Worm (Caenorhabditis elegans) whole organism, young adult: ENCODE measurements around the gene W08G11.5.

Source experiments
- B0035.1 ChIP-seq: sonication (generic microtip); optimal IDR thresholded peaks from 2 replicates; lab custom pipeline; 2016; ENCODE audit warnings: missing genetic modification characterization, mild to moderate bottlenecking, missing compliant biosample characterization, missing genotype, missing genetic modification reagents
- B0336.3 ChIP-seq: fragments of 200-800 bp; sonication (Bioruptor generic); IDR thresholded peaks from 2 replicates; pipeline ENCODE4 v1.3.6; 2022; ENCODE audit warnings: missing genetic modification characterization, missing compliant biosample characterization
- F33H1.4 ChIP-seq: fragments of 200-800 bp; sonication (Bioruptor generic); IDR thresholded peaks from 2 replicates; pipeline ENCODE4 v1.3.6; 2022; ENCODE audit warnings: missing genetic modification reagents, missing genetic modification characterization, missing compliant biosample characterization
- F49E8.2 ChIP-seq: sonication (generic microtip); optimal IDR thresholded peaks from 3 replicates; lab custom pipeline; 2017; ENCODE audit warnings: missing genetic modification characterization, mild to moderate bottlenecking, missing compliant biosample characterization, antibody characterized with exemption, moderate library complexity; ENCODE audit not compliant: insufficient read depth
- F55B11.4 ChIP-seq: sonication (generic microtip); optimal IDR thresholded peaks from 2 replicates; lab custom pipeline; 2016; ENCODE audit warnings: missing compliant biosample characterization, missing genetic modification characterization, borderline replicate concordance; ENCODE audit not compliant: insufficient read depth
- F57A8.1 ChIP-seq: fragments of 200-800 bp; sonication (Bioruptor generic); optimal IDR thresholded peaks from 2 replicates; lab custom pipeline; 2018; ENCODE audit warnings: mild to moderate bottlenecking, missing genetic modification characterization, moderate library complexity, missing compliant biosample characterization
- K11D2.4 ChIP-seq: fragments of 200-800 bp; sonication (Bioruptor generic); IDR thresholded peaks from 2 replicates; pipeline ENCODE4 v1.3.6; 2022; ENCODE audit warnings: missing genetic modification reagents, missing genetic modification characterization, missing compliant biosample characterization
- Y95B8A.8 ChIP-seq: fragments of 200-800 bp; sonication (Bioruptor generic); IDR thresholded peaks from 2 replicates; pipeline ENCODE4 v1.3.6; 2022; ENCODE audit warnings: missing genetic modification reagents, missing genetic modification characterization, missing compliant biosample characterization
- ZK185.1 ChIP-seq: sonication (generic microtip); optimal IDR thresholded peaks from 2 replicates; lab custom pipeline; 2016; ENCODE audit warnings: mild to moderate bottlenecking, missing genetic modification characterization, missing compliant biosample characterization; ENCODE audit not compliant: poor library complexity, severe bottlenecking
- aptf-3 ChIP-seq: fragments of 200-800 bp; sonication (Bioruptor generic); IDR thresholded peaks from 2 replicates; pipeline ENCODE4 v1.3.6; 2022; ENCODE audit warnings: missing genetic modification characterization, missing compliant biosample characterization
- attf-5 ChIP-seq: fragments of 200-800 bp; sonication (Bioruptor generic); optimal IDR thresholded peaks from 2 replicates; lab custom pipeline; 2018; ENCODE audit warnings: mild to moderate bottlenecking, missing genetic modification characterization, missing compliant biosample characterization
- cebp-1 ChIP-seq, 2 experiments: fragments of 200-800 bp in 1 of 2; sonication (Bioruptor generic) in 1 of 2; sonication (generic microtip) in 1 of 2; IDR thresholded peaks in 1 of 2; optimal IDR thresholded peaks in 1 of 2; 2 replicates each; pipeline versions ENCODE4 v1.3.6 to Lab custom; 2017 to 2022; ENCODE audit warnings: missing compliant biosample characterization in 2 of 2, missing genetic modification characterization in 2 of 2, mild to moderate bottlenecking in 1 of 2, missing genetic modification reagents in 1 of 2, moderate library complexity in 1 of 2
- cebp-2 ChIP-seq: fragments of 200-800 bp; sonication (Bioruptor generic); IDR thresholded peaks from 2 replicates; pipeline ENCODE4 v1.3.6; 2022; ENCODE audit warnings: missing genetic modification characterization, missing compliant biosample characterization
- ceh-100 ChIP-seq: fragments of 200-800 bp; sonication (Bioruptor generic); IDR thresholded peaks from 2 replicates; pipeline ENCODE4 v1.3.6; 2022; ENCODE audit warnings: missing genetic modification reagents, missing genetic modification characterization, missing compliant biosample characterization
- ceh-58 ChIP-seq: fragments of 200-800 bp; sonication (Bioruptor generic); IDR thresholded peaks from 2 replicates; pipeline ENCODE4 v1.3.6; 2022; ENCODE audit warnings: missing genetic modification characterization, missing compliant biosample characterization
- die-1 ChIP-seq: sonication (generic microtip); optimal IDR thresholded peaks from 2 replicates; lab custom pipeline; 2016; ENCODE audit warnings: missing genotype, mild to moderate bottlenecking, missing genetic modification characterization, missing compliant biosample characterization
- ets-4 ChIP-seq: fragments of 200-800 bp; sonication (Bioruptor generic); optimal IDR thresholded peaks from 2 replicates; lab custom pipeline; 2018; ENCODE audit warnings: mild to moderate bottlenecking, missing genetic modification characterization, missing compliant biosample characterization
- gei-17 ChIP-seq: fragments of 200-800 bp; sonication (Bioruptor generic); optimal IDR thresholded peaks from 2 replicates; lab custom pipeline; 2018; ENCODE audit warnings: mild to moderate bottlenecking, missing genetic modification characterization, missing compliant biosample characterization
- him-1 ChIP-seq: sonication (generic microtip); optimal IDR thresholded peaks from 2 replicates; lab custom pipeline; 2016; ENCODE audit warnings: missing genotype, missing genetic modification reagents, missing genetic modification characterization, missing compliant biosample characterization
- hmg-1.2 ChIP-seq: fragments of 200-800 bp; sonication (Bioruptor generic); IDR thresholded peaks from 2 replicates; pipeline ENCODE4 v1.3.6; 2022; ENCODE audit warnings: missing genetic modification reagents, missing genetic modification characterization, missing compliant biosample characterization
- hsf-1 ChIP-seq: fragments of 200-800 bp; sonication (Bioruptor generic); IDR thresholded peaks from 2 replicates; pipeline ENCODE4 v1.3.6; 2022; ENCODE audit warnings: missing genetic modification reagents, missing genetic modification characterization, missing compliant biosample characterization
- lag-1 ChIP-seq: fragments of 200-800 bp; sonication (Bioruptor generic); IDR thresholded peaks from 2 replicates; pipeline ENCODE4 v1.3.6; 2022; ENCODE audit warnings: missing genetic modification reagents, missing genetic modification characterization, missing compliant biosample characterization
- let-526 ChIP-seq: fragments of 200-800 bp; sonication (Bioruptor generic); IDR thresholded peaks from 2 replicates; pipeline ENCODE4 v1.3.6; 2022; ENCODE audit warnings: missing genetic modification reagents, missing genetic modification characterization, missing compliant biosample characterization
- lin-26 ChIP-seq: fragments of 200-800 bp; sonication (Bioruptor generic); IDR thresholded peaks from 2 replicates; pipeline ENCODE4 v1.3.6; 2022; ENCODE audit warnings: missing genetic modification reagents, missing genetic modification characterization, missing compliant biosample characterization
- madf-10 ChIP-seq: sonication (generic microtip); optimal IDR thresholded peaks from 2 replicates; lab custom pipeline; 2016; ENCODE audit warnings: mild to moderate bottlenecking, missing genetic modification characterization, missing compliant biosample characterization
- mcd-1 ChIP-seq: fragments of 200-800 bp; sonication (Bioruptor generic); IDR thresholded peaks from 2 replicates; pipeline ENCODE4 v1.3.6; 2022; ENCODE audit warnings: missing genetic modification reagents, missing genetic modification characterization, missing compliant biosample characterization
- nhr-80 ChIP-seq: sonication (generic microtip); optimal IDR thresholded peaks from 2 replicates; lab custom pipeline; 2016; ENCODE audit warnings: missing genetic modification characterization, missing compliant biosample characterization
- rpc-1 ChIP-seq, 2 experiments: fragments of 150-350 bp in 1 of 2; sonication (generic microtip) in 1 of 2; optimal IDR thresholded peaks; 2 replicates each; lab custom pipeline; 2014 to 2018; ENCODE audit warnings: missing biosample characterization in 1 of 2, missing genetic modification characterization in 1 of 2, missing genetic modification reagents in 1 of 2, missing genotype in 1 of 2
- snpc-1.3 ChIP-seq: sonication (generic microtip); optimal IDR thresholded peaks from 2 replicates; lab custom pipeline; 2017; ENCODE audit warnings: missing genetic modification characterization, mild to moderate bottlenecking, missing compliant biosample characterization, antibody characterized with exemption, moderate library complexity, missing genotype, missing genetic modification reagents; ENCODE audit not compliant: insufficient read depth
- snpc-4 ChIP-seq, 5 experiments: fragments of 150-350 bp in 1 of 5; sonication (generic microtip) in 4 of 5; optimal IDR thresholded peaks; 2 replicates each; lab custom pipeline; 2014 to 2018; ENCODE audit warnings: missing genetic modification characterization in 5 of 5, missing biosample characterization in 3 of 5, antibody characterized with exemption in 2 of 5, mild to moderate bottlenecking in 2 of 5, missing compliant biosample characterization in 2 of 5, missing genotype in 2 of 5, moderate library complexity in 2 of 5, missing genetic modification reagents in 1 of 5
- tlf-1 ChIP-seq: fragments of 200-800 bp; sonication (Bioruptor generic); optimal IDR thresholded peaks from 2 replicates; lab custom pipeline; 2018; ENCODE audit warnings: mild to moderate bottlenecking, missing genetic modification characterization, missing compliant biosample characterization
- unc-62 ChIP-seq: fragments of 150-350 bp; optimal IDR thresholded peaks from 2 replicates; lab custom pipeline; 2014; ENCODE audit warnings: missing biosample characterization, missing genetic modification reagents, missing genetic modification characterization
- zim-3 ChIP-seq: sonication (generic microtip); optimal IDR thresholded peaks from 2 replicates; lab custom pipeline; 2017; ENCODE audit warnings: mild to moderate bottlenecking, missing genetic modification characterization, moderate library complexity, missing compliant biosample characterization
- ztf-18 ChIP-seq: sonication (generic microtip); optimal IDR thresholded peaks from 2 replicates; lab custom pipeline; 2016; ENCODE audit warnings: missing genotype, mild to moderate bottlenecking, missing genetic modification characterization, missing compliant biosample characterization

The W08G11.5 gene

ce11 chrV:16346406-16347108 lies at the start of gene W08G11.5, which contains the start of gene W08G11.1:
TSS of gene W08G11.5 (minus strand) at chrV:16346506.
TSS of gene W08G11.1 (plus strand) at chrV:16347058.
- TF ChIP-seq tlf-1 (GFP tag; lab: Kevin White, UChicago): no peak
- no peak for TF ChIP-seq B0035.1 (tag; lab: Kevin White, UChicago)
- TF ChIP-seq die-1 (tag; lab: Kevin White, UChicago): no peak
- TF ChIP-seq hmg-1.2 (GFP tag; lab: Robert Waterston, UW): no peak
- TF ChIP-seq him-1 (tag; lab: Kevin White, UChicago): no peak
- no peak for TF ChIP-seq ZK185.1 (tag; lab: Kevin White, UChicago)
- no peak for TF ChIP-seq F49E8.2 (tag; lab: Kevin White, UChicago)
- no peak for TF ChIP-seq Y95B8A.8 (GFP tag; lab: Robert Waterston, UW)
- TF ChIP-seq F57A8.1 (GFP tag; lab: Kevin White, UChicago): no peak
- TF ChIP-seq nhr-80 (tag; lab: Kevin White, UChicago): no peak
- TF ChIP-seq unc-62 (GFP tag; lab: Kevin White, UChicago): no peak

- TF ChIP-seq madf-10 (no peak), hmg-1.2 (GFP tag; lab: Robert Waterston, UW) (no peak), unc-62 (GFP tag; lab: Kevin White, UChicago) (no peak)
- TF ChIP-seq, all 124 proteins: peak for 0
Measured at ce11 chrV:16395739-16396138, 49.4 kb upstream of the W08G11.5 start, which contains the start of gene F13A7.12. TSS of gene F13A7.12 (plus strand) at chrV:16396039.

ce11 chrV:16395131-16395530 lies 48.8 kb upstream of the W08G11.5 start, which contains the start of gene F13A7.11:
TSS of gene F13A7.11 (minus strand) at chrV:16395304.
- TF ChIP-seq ceh-58 (no peak), B0336.3 (GFP tag; lab: Robert Waterston, UW) (no peak), ztf-18 (tag; lab: Kevin White, UChicago) (no peak), cebp-1 (GFP tag; IDR thresholded peaks at IDR 0.05; lab: Robert Waterston, UW) (peak; percentile 99), cebp-1 (tag; optimal IDR thresholded peaks at IDR 0.05; lab: Kevin White, UChicago) (peak; percentile 99), ceh-100 (GFP tag; lab: Robert Waterston, UW) (no peak), snpc-4 (GFP tag; optimal IDR thresholded peaks at IDR 0.05; lab: Kevin White, UChicago) (no peak), snpc-4 (tag; optimal IDR thresholded peaks at IDR 0.05; lab: Kevin White, UChicago) (peak in 2 of 4 experiments; percentile 2 to 4), cebp-2 (GFP tag; lab: Robert Waterston, UW) (0 out of 2 replicates have a peak, but pooled peaks have one; percentile 52), attf-5 (GFP tag; lab: Kevin White, UChicago) (peak; percentile 15), F33H1.4 (no peak), F55B11.4 (tag; lab: Kevin White, UChicago) (no peak), let-526 (GFP tag; lab: Robert Waterston, UW) (no peak), K11D2.4 (GFP tag; lab: Robert Waterston, UW) (no peak), hsf-1 (no peak), ets-4 (GFP tag; lab: Kevin White, UChicago) (no peak), B0035.1 (tag; lab: Kevin White, UChicago) (no peak), mcd-1 (GFP tag; lab: Robert Waterston, UW) (0 out of 2 replicates have a peak, but pooled peaks have one; percentile 13), lin-26 (GFP tag; lab: Robert Waterston, UW) (no peak), gei-17 (GFP tag; lab: Kevin White, UChicago) (no peak), rpc-1 (optimal IDR thresholded peaks at IDR 0.05; lab: Kevin White, UChicago) (no peak), rpc-1 (tag; optimal IDR thresholded peaks at IDR 0.05; lab: Kevin White, UChicago) (no peak), lag-1 (no peak), aptf-3 (no peak), nhr-80 (tag; lab: Kevin White, UChicago) (peak; percentile 41), snpc-1.3 (tag; lab: Kevin White, UChicago) (no peak), zim-3 (tag; lab: Kevin White, UChicago) (no peak)
